Worm (Caenorhabditis elegans) whole organism, L1 larva: Measurements from ENCODE around the gene attf-3.

ENCODE experiments used
- fkh-4 ChIP-seq: sonication (generic microtip); optimal IDR thresholded peaks from 2 replicates; lab custom pipeline; 2016; ENCODE audit warnings: missing compliant biosample characterization, missing genetic modification characterization, borderline replicate concordance
- nhr-28 ChIP-seq: fragments of 150-350 bp; optimal IDR thresholded peaks from 2 replicates; lab custom pipeline; 2014; ENCODE audit warnings: missing biosample characterization, missing genetic modification characterization
- snu-23 ChIP-seq: sonication (generic microtip); optimal IDR thresholded peaks from 2 replicates; lab custom pipeline; 2016; ENCODE audit warnings: missing genetic modification characterization, missing compliant biosample characterization
- tlp-1 ChIP-seq: fragments of 150-350 bp; optimal IDR thresholded peaks from 2 replicates; lab custom pipeline; 2014; ENCODE audit warnings: missing biosample characterization, missing genetic modification characterization
- ztf-11 ChIP-seq, 2 experiments: sonication (generic microtip); optimal IDR thresholded peaks; 2 replicates each; lab custom pipeline; 2016 to 2017; ENCODE audit warnings: missing genetic modification characterization in 2 of 2, missing biosample characterization in 1 of 2, missing compliant biosample characterization in 1 of 2

DNA sequence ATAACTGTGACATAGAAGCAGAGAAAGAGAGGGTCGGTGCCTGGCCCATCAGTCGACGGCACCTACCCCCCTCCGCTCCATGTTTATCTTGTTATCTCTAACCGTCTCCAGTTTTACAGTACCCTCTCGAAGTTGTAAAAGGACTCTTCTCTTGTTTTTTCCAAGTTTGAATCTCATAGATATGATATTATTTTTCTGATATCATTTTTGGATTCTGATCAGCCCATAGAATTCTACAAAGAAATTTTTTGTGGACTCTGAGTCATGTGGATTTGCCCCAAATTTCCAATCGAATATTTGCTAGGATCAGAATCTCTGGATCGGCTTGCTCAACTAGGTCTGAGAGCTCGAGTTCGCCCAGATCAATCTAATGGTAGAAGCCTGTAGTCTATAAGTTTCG lies 28.4 kb upstream of the attf-3 start, which contains the start of gene C29F9.6:
- TF ChIP-seq snu-23 (GFP tag; lab: Kevin White, UChicago): no peak
- TF ChIP-seq nhr-28: no peak
- no peak for TF ChIP-seq ztf-11 (tag; optimal IDR thresholded peaks at IDR 0.05; lab: Kevin White, UChicago)
- TF ChIP-seq fkh-4 (tag; lab: Kevin White, UChicago): no peak
- TF ChIP-seq tlp-1: no peak
